Fruit fly (Drosophila melanogaster) whole organism, embryonic: ENCODE data around the gene Iyd.

ENCODE experiments used
- Adf1 ChIP-seq: fragments of 200-800 bp; sonication (Bioruptor generic); IDR thresholded peaks from 2 replicates; pipeline ENCODE4 v1.3.6; 2022; ENCODE audit warnings: missing biosample characterization, missing genetic modification characterization
- BtbVII ChIP-seq: fragments of 200-800 bp; sonication (Bioruptor generic); optimal IDR thresholded peaks from 3 replicates; lab custom pipeline; 2017; ENCODE audit warnings: missing biosample characterization, mild to moderate bottlenecking, missing genetic modification characterization
- C15 ChIP-seq: fragments of 200-800 bp; sonication (Bioruptor generic); IDR thresholded peaks from 3 replicates; pipeline ENCODE4 v1.3.6; 2022; ENCODE audit warnings: missing biosample characterization, missing genetic modification characterization
- CG10147 ChIP-seq: fragments of 200-800 bp; sonication (Bioruptor generic); optimal IDR thresholded peaks from 2 replicates; lab custom pipeline; 2019; ENCODE audit warnings: missing biosample characterization, mild to moderate bottlenecking, missing genetic modification characterization, moderate library complexity
- CG11085 ChIP-seq: fragments of 200-800 bp; sonication (Bioruptor generic); IDR thresholded peaks from 2 replicates; pipeline ENCODE4 v1.3.6; 2022; ENCODE audit warnings: missing biosample characterization, missing genetic modification characterization
- CG12299 ChIP-seq: fragments of 200-800 bp; sonication (Bioruptor generic); optimal IDR thresholded peaks from 2 replicates; lab custom pipeline; 2018; ENCODE audit warnings: missing biosample characterization, mild to moderate bottlenecking, missing genetic modification characterization
- CG1233 ChIP-seq: fragments of 200-800 bp; sonication (Bioruptor generic); optimal IDR thresholded peaks from 4 replicates; lab custom pipeline; 2018; ENCODE audit warnings: missing biosample characterization, mild to moderate bottlenecking, missing genetic modification characterization
- CG12659 ChIP-seq: fragments of 200-800 bp; sonication (Bioruptor generic); optimal IDR thresholded peaks from 3 replicates; lab custom pipeline; 2017; ENCODE audit warnings: mild to moderate bottlenecking, missing biosample characterization, missing genetic modification reagents, missing genetic modification characterization
- CG12769 ChIP-seq: fragments of 200-800 bp; sonication (Bioruptor generic); optimal IDR thresholded peaks from 2 replicates; lab custom pipeline; 2019; ENCODE audit warnings: missing biosample characterization, mild to moderate bottlenecking, missing genetic modification characterization, moderate library complexity
- CG13424 ChIP-seq: fragments of 200-800 bp; sonication (Bioruptor generic); optimal IDR thresholded peaks from 2 replicates; lab custom pipeline; 2019; ENCODE audit warnings: missing biosample characterization, mild to moderate bottlenecking, missing genetic modification characterization, moderate library complexity
- CG14441 ChIP-seq: fragments of 200-800 bp; sonication (Bioruptor generic); IDR thresholded peaks from 2 replicates; pipeline ENCODE4 v1.3.6; 2022; ENCODE audit warnings: missing biosample characterization, missing genetic modification characterization
- CG15479 ChIP-seq: fragments of 200-800 bp; sonication (Bioruptor generic); optimal IDR thresholded peaks from 3 replicates; lab custom pipeline; 2019; ENCODE audit warnings: missing biosample characterization, mild to moderate bottlenecking, missing genetic modification characterization, moderate library complexity
- CG17359 ChIP-seq: fragments of 200-800 bp; sonication (Bioruptor generic); optimal IDR thresholded peaks from 3 replicates; lab custom pipeline; 2018; ENCODE audit warnings: missing biosample characterization, mild to moderate bottlenecking, missing genetic modification characterization, moderate library complexity
- CG17912 ChIP-seq: fragments of 200-800 bp; sonication (Bioruptor generic); optimal IDR thresholded peaks from 2 replicates; lab custom pipeline; 2018; ENCODE audit warnings: missing biosample characterization, mild to moderate bottlenecking, missing genetic modification characterization
- CG18262 ChIP-seq: fragments of 200-800 bp; optimal IDR thresholded peaks from 3 replicates; lab custom pipeline; 2019; ENCODE audit warnings: missing biosample characterization, mild to moderate bottlenecking, missing genetic modification characterization, moderate library complexity
- CG2712 ChIP-seq: fragments of 200-800 bp; optimal IDR thresholded peaks from 3 replicates; lab custom pipeline; 2019; ENCODE audit warnings: missing biosample characterization, mild to moderate bottlenecking, missing genetic modification characterization, moderate library complexity
- CG31365 ChIP-seq: fragments of 200-800 bp; sonication (Bioruptor generic); optimal IDR thresholded peaks from 2 replicates; lab custom pipeline; 2018; ENCODE audit warnings: missing biosample characterization, mild to moderate bottlenecking, missing genetic modification characterization
- CG4360 ChIP-seq: fragments of 200-800 bp; sonication (Bioruptor generic); IDR thresholded peaks from 2 replicates; pipeline ENCODE4 v1.3.6; 2022; ENCODE audit warnings: missing biosample characterization, missing genetic modification characterization
- CG6791 ChIP-seq: fragments of 200-800 bp; sonication (Bioruptor generic); IDR thresholded peaks from 3 replicates; pipeline ENCODE4 v1.3.6; 2022; ENCODE audit warnings: missing biosample characterization, missing genetic modification characterization; ENCODE audit not compliant: partially characterized antibody
- CG6854 ChIP-seq: fragments of 200-800 bp; sonication (Bioruptor generic); optimal IDR thresholded peaks from 3 replicates; lab custom pipeline; 2017; ENCODE audit warnings: missing biosample characterization, mild to moderate bottlenecking, missing genetic modification characterization
- CG7357 ChIP-seq: fragments of 200-800 bp; sonication (Bioruptor generic); IDR thresholded peaks from 3 replicates; pipeline ENCODE4 v1.3.6; 2022; ENCODE audit warnings: missing biosample characterization, missing genetic modification characterization
- CG7556 ChIP-seq: fragments of 200-800 bp; sonication (Bioruptor generic); optimal IDR thresholded peaks from 2 replicates; lab custom pipeline; 2017; ENCODE audit warnings: missing biosample characterization, mild to moderate bottlenecking, missing genetic modification characterization
- CG8478 ChIP-seq: fragments of >200 bp; optimal IDR thresholded peaks from 2 replicates; lab custom pipeline; 2018
- CG8765 ChIP-seq: fragments of 200-800 bp; sonication (Bioruptor generic); IDR thresholded peaks from 2 replicates; pipeline ENCODE4 v1.3.6; 2022; ENCODE audit warnings: missing biosample characterization, missing genetic modification characterization
- CG9817 ChIP-seq: fragments of 200-800 bp; sonication (Bioruptor generic); optimal IDR thresholded peaks from 2 replicates; lab custom pipeline; 2018; ENCODE audit warnings: missing biosample characterization, mild to moderate bottlenecking, missing genetic modification characterization, moderate library complexity
- Dad ChIP-seq: fragments of 200-800 bp; sonication (Bioruptor generic); optimal IDR thresholded peaks from 3 replicates; lab custom pipeline; 2016; ENCODE audit warnings: missing biosample characterization, missing genetic modification characterization
- Dfd ChIP-seq, 2 experiments: fragments of >200 bp; optimal IDR thresholded peaks; 2 replicates each; lab custom pipeline; 2017; ENCODE audit warnings: missing biosample characterization in 2 of 2, missing genetic modification characterization in 2 of 2
- Elba2 ChIP-seq: fragments of 200-800 bp; sonication (Bioruptor generic); optimal IDR thresholded peaks from 3 replicates; lab custom pipeline; 2016; ENCODE audit warnings: missing biosample characterization, missing genetic modification characterization
- Ets65A ChIP-seq: fragments of 200-800 bp; sonication (Bioruptor generic); peaks from one replicate; lab custom pipeline; 2016; ENCODE audit warnings: missing biosample characterization, missing genetic modification characterization
- Gsc ChIP-seq: fragments of 200-800 bp; sonication (Bioruptor generic); IDR thresholded peaks from 2 replicates; pipeline ENCODE4 v1.3.6; 2022; ENCODE audit warnings: missing biosample characterization, missing genetic modification characterization
- Hr78 ChIP-seq, 2 experiments: fragments of 200-800 bp in 1 of 2; fragments of >200 bp in 1 of 2; sonication (Bioruptor generic) in 1 of 2; optimal IDR thresholded peaks; 2 replicates each; lab custom pipeline; 2017 to 2019; ENCODE audit warnings: missing biosample characterization in 2 of 2, missing genetic modification characterization in 2 of 2, mild to moderate bottlenecking in 1 of 2, moderate library complexity in 1 of 2
- Kr ChIP-seq: fragments of 200-800 bp; sonication (Bioruptor generic); optimal IDR thresholded peaks from 2 replicates; lab custom pipeline; 2017; ENCODE audit warnings: missing biosample characterization, mild to moderate bottlenecking, missing genetic modification characterization
- NK7.1 ChIP-seq: fragments of 200-800 bp; sonication (Bioruptor generic); optimal IDR thresholded peaks from 3 replicates; lab custom pipeline; 2016; ENCODE audit warnings: missing biosample characterization, missing genetic modification characterization
- Optix ChIP-seq: fragments of 200-800 bp; sonication (Bioruptor generic); IDR thresholded peaks from 3 replicates; pipeline ENCODE4 v1.3.6; 2022; ENCODE audit warnings: missing biosample characterization, missing genetic modification characterization
- Sin3A ChIP-seq: fragments of >200 bp; optimal IDR thresholded peaks from 2 replicates; lab custom pipeline; 2018
- Tbp ChIP-seq: fragments of >200 bp; optimal IDR thresholded peaks from 2 replicates; lab custom pipeline; 2018; ENCODE audit warnings: missing biosample characterization, missing genetic modification characterization
- Vsx1 ChIP-seq: fragments of 200-800 bp; sonication (Bioruptor generic); optimal IDR thresholded peaks from 2 replicates; lab custom pipeline; 2017; ENCODE audit warnings: missing biosample characterization, mild to moderate bottlenecking, missing genetic modification characterization, missing genetic modification reagents
- dmrt11E ChIP-seq: fragments of 200-800 bp; sonication (Bioruptor generic); optimal IDR thresholded peaks from 3 replicates; lab custom pipeline; 2018; ENCODE audit warnings: missing biosample characterization, mild to moderate bottlenecking, missing genetic modification characterization, moderate library complexity
- fu2 ChIP-seq: fragments of 200-800 bp; sonication (Bioruptor generic); optimal IDR thresholded peaks from 2 replicates; lab custom pipeline; 2016; ENCODE audit warnings: missing biosample characterization, missing genetic modification characterization
- grau ChIP-seq: fragments of 200-800 bp; optimal IDR thresholded peaks from 3 replicates; lab custom pipeline; 2019; ENCODE audit warnings: missing biosample characterization, mild to moderate bottlenecking, missing genetic modification characterization, moderate library complexity
- hb ChIP-seq: fragments of 200-800 bp; sonication (Bioruptor generic); IDR thresholded peaks from 3 replicates; pipeline ENCODE4 v1.3.6; 2022; ENCODE audit warnings: missing biosample characterization, missing genetic modification characterization; ENCODE audit not compliant: partially characterized antibody
- insv ChIP-seq, 2 experiments: fragments of 200-800 bp; sonication (Bioruptor generic); optimal IDR thresholded peaks; 3 replicates each; lab custom pipeline; 2016 to 2018; ENCODE audit warnings: missing biosample characterization in 2 of 2, missing genetic modification characterization in 2 of 2
- jigr1 ChIP-seq: fragments of 200-800 bp; sonication (Bioruptor generic); IDR thresholded peaks from 3 replicates; pipeline ENCODE4 v1.3.6; 2022; ENCODE audit warnings: missing biosample characterization, missing genetic modification characterization
- lilli ChIP-seq: fragments of 200-800 bp; sonication (Bioruptor generic); optimal IDR thresholded peaks from 3 replicates; lab custom pipeline; 2016; ENCODE audit warnings: missing biosample characterization, missing genetic modification characterization
- luna ChIP-seq: fragments of 200-800 bp; sonication (Bioruptor generic); optimal IDR thresholded peaks from 2 replicates; lab custom pipeline; 2016; ENCODE audit warnings: missing biosample characterization, missing genetic modification characterization
- onecut ChIP-seq: fragments of 200-800 bp; sonication (Bioruptor generic); IDR thresholded peaks from 2 replicates; pipeline ENCODE4 v1.3.6; 2022; ENCODE audit warnings: missing biosample characterization, missing genetic modification characterization
- pros ChIP-seq: fragments of 200-800 bp; sonication (Bioruptor generic); optimal IDR thresholded peaks from 3 replicates; lab custom pipeline; 2019; ENCODE audit warnings: missing biosample characterization, mild to moderate bottlenecking, missing genetic modification characterization, moderate library complexity
- repo ChIP-seq: fragments of 200-800 bp; sonication (Bioruptor generic); optimal IDR thresholded peaks from 2 replicates; lab custom pipeline; 2016; ENCODE audit warnings: missing biosample characterization, missing genetic modification characterization
- schlank ChIP-seq: fragments of 200-800 bp; sonication (Bioruptor generic); optimal IDR thresholded peaks from 2 replicates; lab custom pipeline; 2018; ENCODE audit warnings: missing biosample characterization, mild to moderate bottlenecking, missing genetic modification characterization
- so ChIP-seq: fragments of 200-800 bp; sonication (Bioruptor generic); IDR thresholded peaks from 3 replicates; pipeline ENCODE4 v1.3.6; 2022; ENCODE audit warnings: missing biosample characterization, missing genetic modification characterization
- wek ChIP-seq: fragments of 200-800 bp; sonication (Bioruptor generic); optimal IDR thresholded peaks from 3 replicates; lab custom pipeline; 2018; ENCODE audit warnings: missing biosample characterization, mild to moderate bottlenecking, missing genetic modification characterization, moderate library complexity
- wor ChIP-seq: fragments of 200-800 bp; sonication (Bioruptor generic); IDR thresholded peaks from 2 replicates; pipeline ENCODE4 v1.3.6; 2022; ENCODE audit warnings: missing biosample characterization, missing genetic modification characterization

Iyd gene

DNA sequence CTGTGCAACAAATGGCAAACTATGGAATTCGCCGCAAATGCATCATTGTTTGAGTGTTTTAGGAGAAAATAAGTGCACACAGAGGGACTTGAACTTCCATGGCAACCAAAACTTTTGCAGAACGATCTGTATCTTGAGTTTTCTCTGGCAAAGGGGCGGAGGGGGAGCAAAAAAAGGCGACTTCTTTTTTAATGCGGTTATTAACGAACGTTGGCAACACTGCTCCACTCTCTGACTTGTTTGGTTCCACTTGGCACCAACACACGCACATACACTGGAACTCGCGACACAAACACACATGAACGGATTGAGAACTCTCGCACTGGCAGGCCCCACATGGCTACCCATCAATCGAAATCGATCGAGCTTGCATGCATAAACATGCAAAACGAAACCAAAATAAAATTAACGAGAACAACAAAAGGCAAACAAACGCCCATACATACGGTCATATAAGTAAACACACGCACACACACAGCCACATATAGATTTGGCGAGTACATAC lies 23.4 kb upstream of the Iyd start (continued):
- TF ChIP-seq dmrt11E (tag; lab: Kevin White, UChicago) (no peak), wor (GFP tag; lab: Robert Waterston, UW) (no peak), Ets65A (GFP tag; lab: Kevin White, UChicago) (peak; percentile 53), C15 (GFP tag; lab: Robert Waterston, UW) (no peak), Dad (GFP tag; lab: Kevin White, UChicago) (no peak), jigr1 (GFP tag; lab: Robert Waterston, UW) (no peak), CG12769 (peak; percentile 7), Dfd (GFP tag; optimal IDR thresholded peaks at IDR 0.05; lab: Kevin White, UChicago) (no peak), Vsx1 (GFP tag; lab: Kevin White, UChicago) (no peak), CG15479 (no peak), CG2712 (tag; lab: Kevin White, UChicago) (no peak), grau (tag; lab: Kevin White, UChicago) (peak; percentile 5), CG7357 (GFP tag; lab: Robert Waterston, UW) (no peak), CG14441 (peak; percentile 54; the same call in 1 of the 2 replicates), Adf1 (GFP tag; lab: Robert Waterston, UW) (peak; percentile 11; the same call in 1 of the 2 replicates), Optix (GFP tag; lab: Robert Waterston, UW) (0 out of 3 replicates have a peak, but pooled peaks have one; percentile 29), CG10147 (GFP tag; lab: Kevin White, UChicago) (no peak), CG7556 (GFP tag; lab: Kevin White, UChicago) (no peak), Kr (no peak), schlank (tag; lab: Kevin White, UChicago) (no peak), CG17359 (tag; lab: Kevin White, UChicago) (no peak), CG4360 (GFP tag; lab: Robert Waterston, UW) (no peak), pros (GFP tag; lab: Kevin White, UChicago) (no peak), lilli (GFP tag; lab: Kevin White, UChicago) (no peak), Gsc (GFP tag; lab: Robert Waterston, UW) (no peak), CG12299 (tag; lab: Kevin White, UChicago) (no peak), CG13424 (no peak), CG12659 (GFP tag; lab: Kevin White, UChicago) (no peak), insv (GFP tag; optimal IDR thresholded peaks at IDR 0.05; lab: Kevin White, UChicago) (no peak), so (GFP tag; lab: Robert Waterston, UW) (no peak), Elba2 (GFP tag; lab: Kevin White, UChicago) (no peak), onecut (GFP tag; lab: Robert Waterston, UW) (peak; percentile 54), CG8478 (no peak), CG1233 (no peak), hb (GFP tag; lab: Robert Waterston, UW) (no peak), NK7.1 (GFP tag; lab: Kevin White, UChicago) (no peak), CG18262 (tag; lab: Kevin White, UChicago) (no peak), CG8765 (GFP tag; lab: Robert Waterston, UW) (no peak), Sin3A (no peak), CG31365 (tag; lab: Kevin White, UChicago) (no peak), Hr78 (GFP tag; optimal IDR thresholded peaks at IDR 0.05; lab: Kevin White, UChicago) (no peak), CG11085 (GFP tag; lab: Robert Waterston, UW) (no peak), Tbp (GFP tag; lab: Kevin White, UChicago) (no peak), CG6854 (no peak), luna (GFP tag; lab: Kevin White, UChicago) (no peak), CG9817 (tag; lab: Kevin White, UChicago) (peak; percentile 27), BtbVII (GFP tag; lab: Kevin White, UChicago) (no peak), fu2 (GFP tag; lab: Kevin White, UChicago) (no peak), CG6791 (0 out of 3 replicates have a peak, but pooled peaks have one; percentile 37), repo (no peak), wek (GFP tag; lab: Kevin White, UChicago) (no peak), CG17912 (no peak)
